Worm (Caenorhabditis elegans): ENCODE data around the gene C25H3.17.

C25H3.17 gene

ce11 chrII:5665029-5665428 lies 4.5 kb downstream of the C25H3.17 start, which contains the start of gene C25H3.15:
Gene C25H3.15 (plus strand): TSS chrII:5665329.
- TF ChIP-seq hlh-1 (tag; optimal IDR thresholded peaks at IDR 0.05) (no peak), ham-2 (GFP tag; optimal IDR thresholded peaks at IDR 0.05) (no peak), blmp-1 (tag; optimal IDR thresholded peaks at IDR 0.05) (no peak), mab-5 (tag; optimal IDR thresholded peaks at IDR 0.05) (no peak), nhr-237 (tag; optimal IDR thresholded peaks at IDR 0.05) (no peak), ceh-39 (tag; optimal IDR thresholded peaks at IDR 0.05) (no peak), tbx-8 (GFP tag; optimal IDR thresholded peaks at IDR 0.05) (no peak), ceh-43 (GFP tag; optimal IDR thresholded peaks at IDR 0.05) (no peak), unc-39 (tag; optimal IDR thresholded peaks at IDR 0.05) (no peak), drap-1 (GFP tag; optimal IDR thresholded peaks at IDR 0.05) (no peak), nhr-2 (tag; optimal IDR thresholded peaks at IDR 0.05) (no peak), sem-2 (GFP tag; optimal IDR thresholded peaks at IDR 0.05) (no peak), ztf-11 (tag; optimal IDR thresholded peaks at IDR 0.05) (no peak), lin-32 (GFP tag; optimal IDR thresholded peaks at IDR 0.05) (no peak), sptf-1 (tag; optimal IDR thresholded peaks at IDR 0.05) (no peak)

- TF ChIP-seq M03D4.4 (tag; optimal IDR thresholded peaks at IDR 0.05), result no peak
- no peak for TF ChIP-seq mls-2 (tag; optimal IDR thresholded peaks at IDR 0.05)
- no peak for TF ChIP-seq lin-13 (tag; optimal IDR thresholded peaks at IDR 0.05)
- no peak for TF ChIP-seq elt-1 (tag; optimal IDR thresholded peaks at IDR 0.05; ENCODE audit: borderline replicate concordance, insufficient read depth)
- no peak for TF ChIP-seq ceh-39 (tag; optimal IDR thresholded peaks at IDR 0.05)
- TF ChIP-seq nhr-2 (tag; optimal IDR thresholded peaks at IDR 0.05), result no peak
- TF ChIP-seq ces-1 (GFP tag; optimal IDR thresholded peaks at IDR 0.05), result no peak
- no peak for TF ChIP-seq blmp-1 (tag; optimal IDR thresholded peaks at IDR 0.05)
- no peak for TF ChIP-seq tbx-8 (GFP tag; optimal IDR thresholded peaks at IDR 0.05)
- no peak for TF ChIP-seq lin-32 (GFP tag; optimal IDR thresholded peaks at IDR 0.05)
- TF ChIP-seq sem-2 (GFP tag; optimal IDR thresholded peaks at IDR 0.05), result no peak
- no peak for TF ChIP-seq lsy-2 (tag; optimal IDR thresholded peaks at IDR 0.05)
- no peak for TF ChIP-seq nhr-76 (tag; optimal IDR thresholded peaks at IDR 0.05)
These were observed 6.2 kb downstream of the C25H3.17 start for ce11 chrII:5663180-5663791.

- TF ChIP-seq blmp-1 (tag; optimal IDR thresholded peaks at IDR 0.05), result no peak
- peak; percentile 71 for TF ChIP-seq nhr-237 (tag; optimal IDR thresholded peaks at IDR 0.05)
- TF ChIP-seq ceh-43 (GFP tag; optimal IDR thresholded peaks at IDR 0.05), result peak; percentile 66
- peak; percentile 96 for TF ChIP-seq ham-2 (GFP tag; optimal IDR thresholded peaks at IDR 0.05)
- TF ChIP-seq tbx-8 (GFP tag; optimal IDR thresholded peaks at IDR 0.05), result peak; percentile 34
- TF ChIP-seq unc-120 (tag; optimal IDR thresholded peaks at IDR 0.05; ENCODE audit: poor library complexity, severe bottlenecking), result peak; percentile 93
- peak; percentile 76 for TF ChIP-seq elt-3 (tag; optimal IDR thresholded peaks at IDR 0.05)
- TF ChIP-seq sem-2 (GFP tag; optimal IDR thresholded peaks at IDR 0.05), result peak; percentile 77
- TF ChIP-seq mep-1 (tag; optimal IDR thresholded peaks at IDR 0.05), result peak; percentile 44
- no peak for TF ChIP-seq nhr-28 (tag; optimal IDR thresholded peaks at IDR 0.05)
- TF ChIP-seq elt-1 (tag; optimal IDR thresholded peaks at IDR 0.05; ENCODE audit: borderline replicate concordance, insufficient read depth), result no peak
- TF ChIP-seq lin-13 (tag; optimal IDR thresholded peaks at IDR 0.05), result no peak
- peak; percentile 90 for TF ChIP-seq drap-1 (GFP tag; optimal IDR thresholded peaks at IDR 0.05)
- peak; percentile 62 for TF ChIP-seq ztf-11 (tag; optimal IDR thresholded peaks at IDR 0.05)
- peak; percentile 70 for TF ChIP-seq lsy-2 (tag; optimal IDR thresholded peaks at IDR 0.05)
- no peak for TF ChIP-seq mab-5 (tag; optimal IDR thresholded peaks at IDR 0.05)
- peak; percentile 80 for TF ChIP-seq pha-4 (tag; optimal IDR thresholded peaks at IDR 0.05)
- no peak for TF ChIP-seq unc-39 (tag; optimal IDR thresholded peaks at IDR 0.05)
- TF ChIP-seq nhr-2 (tag; optimal IDR thresholded peaks at IDR 0.05), result peak; percentile 38
- TF ChIP-seq hlh-1 (tag; optimal IDR thresholded peaks at IDR 0.05), result peak; percentile 79
- peak; percentile 73 for TF ChIP-seq ceh-39 (tag; optimal IDR thresholded peaks at IDR 0.05)
- peak; percentile 54 for TF ChIP-seq nhr-76 (tag; optimal IDR thresholded peaks at IDR 0.05)
- TF ChIP-seq M03D4.4 (tag; optimal IDR thresholded peaks at IDR 0.05), result peak; percentile 86
- TF ChIP-seq unc-62 (GFP tag; optimal IDR thresholded peaks at IDR 0.05), result peak; percentile 58
- TF ChIP-seq ces-1 (GFP tag; optimal IDR thresholded peaks at IDR 0.05), result peak; percentile 61
- peak; percentile 78 for TF ChIP-seq cnd-1 (tag; optimal IDR thresholded peaks at IDR 0.05)
- peak; percentile 54 for TF ChIP-seq bed-3 (GFP tag; optimal IDR thresholded peaks at IDR 0.05)
- peak; percentile 70 for TF ChIP-seq lin-32 (GFP tag; optimal IDR thresholded peaks at IDR 0.05)
- peak; percentile 23 for TF ChIP-seq nhr-12 (tag; optimal IDR thresholded peaks at IDR 0.05)
- peak; percentile 97 for TF ChIP-seq mls-2 (tag; optimal IDR thresholded peaks at IDR 0.05)
- no peak for TF ChIP-seq zip-8 (tag; optimal IDR thresholded peaks at IDR 0.05)
- no peak for TF ChIP-seq snpc-4 (tag; optimal IDR thresholded peaks at IDR 0.05)
- TF ChIP-seq ceh-83 (GFP tag; optimal IDR thresholded peaks at IDR 0.05), result peak; percentile 90
- TF ChIP-seq flh-1 (GFP tag; optimal IDR thresholded peaks at IDR 0.05), result peak; percentile 1
- peak; percentile 95 for TF ChIP-seq sptf-1 (tag; optimal IDR thresholded peaks at IDR 0.05)
These were observed 7.7 kb downstream of the C25H3.17 start for ce11 chrII:5661735-5662177.

All from whole organism, mixed stage, embryonic.